Worm (Caenorhabditis elegans): ENCODE results near the gene fbxc-39.
"Not testable (repeated sequence)": the region's sequence is repeated elsewhere in the genome, so short reads cannot be mapped to it uniquely, and the experiment has no call there.

Gene fbxc-39

DNA sequence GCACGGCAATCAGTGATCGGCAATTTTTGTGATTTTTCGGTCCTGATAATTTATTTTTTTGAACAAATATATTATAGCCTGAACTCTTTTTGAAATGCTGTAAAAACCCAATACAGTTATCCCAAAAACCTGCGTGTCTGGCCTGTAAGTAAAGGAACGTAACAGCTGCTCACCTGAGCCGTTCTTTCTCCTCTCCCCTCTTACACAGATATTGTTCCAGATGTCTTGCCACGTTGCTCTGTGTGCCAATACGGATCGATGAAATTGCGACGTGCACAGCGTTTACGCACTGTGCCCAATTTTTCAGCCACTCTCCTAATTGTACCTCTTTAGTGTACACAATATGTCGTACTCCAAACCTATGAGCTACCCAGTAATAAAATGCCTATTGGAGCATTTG is 29.9 kb upstream of the fbxc-39 start, which contains the start of gene sdz-4:
Gene sdz-4 (plus strand): TSS at position 301 of the 400 bp plus-strand sequence.
- TF ChIP-seq zag-1 (tag; optimal IDR thresholded peaks at IDR 0.05) (no peak), unc-55 (GFP tag; optimal IDR thresholded peaks at IDR 0.05) (no peak), nhr-21 (tag; optimal IDR thresholded peaks at IDR 0.05) (no peak), skn-1 (tag; optimal IDR thresholded peaks at IDR 0.05) (no peak), ceh-82 (tag; optimal IDR thresholded peaks at IDR 0.05) (no peak), snpc-4 (tag; optimal IDR thresholded peaks at IDR 0.05) (no peak), nhr-129 (tag; optimal IDR thresholded peaks at IDR 0.05) (no peak), aly-2 (tag; optimal IDR thresholded peaks at IDR 0.05) (no peak), ztf-11 (tag; optimal IDR thresholded peaks at IDR 0.05) (no peak), nhr-11 (tag; optimal IDR thresholded peaks at IDR 0.05) (no peak), nhr-77 (tag; optimal IDR thresholded peaks at IDR 0.05) (no peak), dmd-4 (tag; optimal IDR thresholded peaks at IDR 0.05) (no peak), elt-3 (tag; optimal IDR thresholded peaks at IDR 0.05) (no peak), lin-13 (GFP tag; optimal IDR thresholded peaks at IDR 0.05) (no peak), nhr-12 (tag; optimal IDR thresholded peaks at IDR 0.05) (no peak), lin-39 (tag; optimal IDR thresholded peaks at IDR 0.05) (no peak), peb-1 (tag; optimal IDR thresholded peaks at IDR 0.05) (no peak), lsy-2 (tag; optimal IDR thresholded peaks at IDR 0.05) (no peak), elt-1 (tag; optimal IDR thresholded peaks at IDR 0.05) (no peak)

DNA sequence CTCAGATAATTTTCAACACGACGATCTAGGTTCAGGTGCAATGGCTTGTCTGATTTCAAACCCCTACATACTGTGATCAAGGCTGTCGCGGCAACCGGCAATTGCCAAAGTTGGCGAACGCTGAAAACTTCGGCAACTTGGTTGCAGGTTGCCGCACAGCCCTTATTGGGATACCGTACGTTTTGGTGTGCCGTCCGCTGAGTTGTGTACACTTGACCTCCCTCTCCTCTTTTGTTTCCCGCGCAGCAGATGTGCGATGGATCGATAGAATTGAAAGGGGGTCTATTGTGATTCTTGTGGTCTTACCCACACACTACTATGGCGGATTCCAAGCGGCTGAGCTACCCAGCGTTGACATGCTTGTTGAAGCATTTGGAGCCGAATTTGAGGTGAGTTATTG is 28.3 kb upstream of the fbxc-39 start, which contains the start of the genes C32B5.18 and C32B5.7:
Gene C32B5.18 (plus strand): TSS at position 301 of the 400 bp plus-strand sequence.
Gene C32B5.7 (plus strand): TSS at position 311 of the 400 bp plus-strand sequence.
- TF ChIP-seq mbf-1 (tag; optimal IDR thresholded peaks at IDR 0.05) (no peak), peb-1 (tag; optimal IDR thresholded peaks at IDR 0.05) (no peak), gmeb-1 (tag; optimal IDR thresholded peaks at IDR 0.05) (no peak), nhr-11 (tag; optimal IDR thresholded peaks at IDR 0.05) (no peak), sem-4 (tag; optimal IDR thresholded peaks at IDR 0.05) (no peak), snpc-4 (tag; optimal IDR thresholded peaks at IDR 0.05) (no peak), crh-2 (tag; optimal IDR thresholded peaks at IDR 0.05) (no peak), alr-1 (tag; optimal IDR thresholded peaks at IDR 0.05) (no peak)

DNA sequence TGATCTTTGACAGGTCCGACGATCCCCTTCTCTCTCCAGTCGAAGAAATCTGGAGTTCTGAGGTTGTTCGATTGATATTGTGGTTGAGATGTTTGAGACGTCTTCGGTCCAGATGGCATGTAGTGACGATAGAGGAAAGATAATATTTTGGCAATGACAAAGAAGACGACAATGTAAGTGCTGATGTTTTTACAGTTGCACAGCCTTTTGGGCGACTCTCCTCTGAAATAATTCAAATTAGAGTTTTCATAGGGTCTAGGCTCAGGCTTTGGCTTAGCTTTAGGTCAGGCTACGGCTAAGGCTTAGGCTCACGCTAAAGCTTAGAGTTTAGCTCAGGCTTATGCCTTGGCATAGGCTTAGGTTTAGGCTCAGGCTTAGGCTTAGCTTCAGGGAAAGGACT is 26.6 kb upstream of the fbxc-39 start, which contains the start of gene C32B5.13:
Gene C32B5.13 (minus strand): TSS at position 101 of the 400 bp plus-strand sequence.
- TF ChIP-seq lin-39 (tag; optimal IDR thresholded peaks at IDR 0.05) (no peak), nhr-25 (tag; optimal IDR thresholded peaks at IDR 0.05) (no peak)

DNA sequence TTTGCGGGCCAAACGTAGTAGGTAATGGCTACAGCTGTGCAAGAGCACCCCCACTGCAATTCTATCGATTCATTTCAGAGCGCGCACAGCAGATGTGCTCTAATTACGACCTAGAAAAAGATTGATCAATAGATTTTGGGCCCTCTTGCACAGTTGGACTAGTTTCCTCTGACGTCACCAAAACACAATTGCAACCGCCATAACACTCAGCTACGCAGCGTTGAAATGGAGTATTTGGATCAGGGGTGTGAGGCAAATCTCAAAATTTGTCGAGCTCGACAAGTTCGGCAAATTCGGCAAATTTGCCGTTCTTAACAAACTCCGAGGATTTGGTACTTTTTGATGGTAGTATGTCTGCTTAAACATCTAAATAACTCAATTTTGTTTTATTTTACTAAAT is 21.6 kb upstream of the fbxc-39 start, which contains the start of gene fbxc-18:
Gene fbxc-18 (minus strand): TSS at position 101 of the 400 bp plus-strand sequence.
- not testable (repeated sequence) for TF ChIP-seq nhr-23 (tag; optimal IDR thresholded peaks at IDR 0.05); unc-62 (GFP tag; optimal IDR thresholded peaks at IDR 0.05); ztf-1 (GFP tag; conservative IDR thresholded peaks at IDR 0.05)

DNA sequence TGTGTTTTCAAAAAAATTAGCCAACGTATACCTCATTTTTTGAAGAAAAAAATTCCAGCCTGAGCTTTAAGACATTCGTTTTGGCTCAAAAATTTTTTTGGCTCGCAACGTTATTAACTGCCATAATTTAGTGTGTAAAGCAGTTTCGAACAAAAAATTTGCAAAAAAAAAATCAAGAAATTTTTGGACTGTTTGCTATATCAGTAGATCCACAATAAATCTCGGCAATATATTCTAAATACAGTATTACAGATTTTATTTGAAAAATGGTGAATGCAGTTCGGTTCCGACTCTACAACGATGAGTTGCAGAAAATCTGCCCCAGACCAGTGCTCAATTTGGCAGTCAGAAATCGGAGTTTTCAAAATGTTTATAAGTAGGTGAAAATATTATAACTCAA is 20.4 kb upstream of the fbxc-39 start, which contains the start of gene C32B5.6:
Gene C32B5.6 (plus strand): TSS at position 301 of the 400 bp plus-strand sequence.
- TF ChIP-seq ztf-11, lin-11, aly-2 (tag; optimal IDR thresholded peaks at IDR 0.05): not testable (repeated sequence)

DNA sequence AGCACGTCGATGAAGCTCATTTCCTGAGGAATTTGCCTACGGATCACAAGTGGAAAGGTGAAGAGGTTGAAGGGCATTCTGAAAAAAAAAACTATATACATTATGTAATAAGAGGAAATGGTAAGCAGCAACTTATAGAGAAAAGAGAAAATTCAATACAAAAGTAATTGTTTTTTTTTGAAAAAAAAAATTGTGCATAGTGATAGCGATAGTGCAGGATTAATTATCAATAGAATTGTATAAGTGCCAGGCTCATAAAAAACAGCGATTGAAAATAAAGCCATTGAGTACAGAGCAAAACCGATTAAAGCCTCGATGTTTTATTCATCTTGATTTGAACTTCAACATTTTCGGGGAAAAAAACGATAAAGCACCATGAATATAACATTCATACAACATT is 15.7 kb upstream of the fbxc-39 start, which contains the start of gene C32B5.15:
Gene C32B5.15 (minus strand): TSS at position 101 of the 400 bp plus-strand sequence.
- TF ChIP-seq lsy-2 (tag; optimal IDR thresholded peaks at IDR 0.05) (no peak), sma-3 (GFP tag; optimal IDR thresholded peaks at IDR 0.05) (no peak), elt-1 (tag; optimal IDR thresholded peaks at IDR 0.05) (no peak), nhr-21 (tag; optimal IDR thresholded peaks at IDR 0.05) (no peak), ceh-82 (tag; optimal IDR thresholded peaks at IDR 0.05) (no peak), egl-27 (tag; optimal IDR thresholded peaks at IDR 0.05) (no peak), ama-1 (optimal IDR thresholded peaks at IDR 0.05) (no peak), sma-9 (GFP tag; optimal IDR thresholded peaks at IDR 0.05) (no peak), sma-9 (tag; optimal IDR thresholded peaks at IDR 0.05) (no peak), unc-39 (tag; optimal IDR thresholded peaks at IDR 0.05) (no peak), nhr-23 (tag; optimal IDR thresholded peaks at IDR 0.05) (no peak), nhr-12 (tag; optimal IDR thresholded peaks at IDR 0.05) (no peak), nhr-6 (tag; optimal IDR thresholded peaks at IDR 0.05) (no peak), nhr-77 (tag; optimal IDR thresholded peaks at IDR 0.05) (no peak), nhr-237 (tag; optimal IDR thresholded peaks at IDR 0.05) (no peak), Y55F3AM.14 (GFP tag; optimal IDR thresholded peaks at IDR 0.05) (no peak), ztf-11 (tag; optimal IDR thresholded peaks at IDR 0.05) (no peak), fos-1 (tag; optimal IDR thresholded peaks at IDR 0.05) (no peak), ztf-1 (GFP tag; conservative IDR thresholded peaks at IDR 0.05) (no peak), nhr-25 (tag; optimal IDR thresholded peaks at IDR 0.05) (no peak), unc-62 (GFP tag; optimal IDR thresholded peaks at IDR 0.05) (no peak)
